Fruit fly (Drosophila melanogaster) Kc167 (cell line): Measurements from ENCODE around the gene jb.

ENCODE experiments used
- Myc ChIP-seq: fragments of >200 bp; optimal IDR thresholded peaks from 2 replicates; lab custom pipeline; 2017; ENCODE audit warnings: missing external identifiers
- psq ChIP-seq: fragments of >200 bp; optimal IDR thresholded peaks from 2 replicates; lab custom pipeline; 2017; ENCODE audit warnings: missing external identifiers
- ttk ChIP-seq: sonication (Bioruptor generic); optimal IDR thresholded peaks from 2 replicates; lab custom pipeline; 2017; ENCODE audit warnings: missing external identifiers

dm6 chrX:20423158-20423557 lies 32.6 kb upstream of the jb start:
- TF ChIP-seq psq (lab: Kevin White, UChicago) (no peak), Myc (lab: Kevin White, UChicago) (no peak), ttk (no peak)
